Fruit fly (Drosophila melanogaster) whole organism, embryonic: Measurements from ENCODE around the gene CG43886.

Source experiments
- Asciz ChIP-seq: fragments of 200-800 bp; sonication (Bioruptor generic); optimal IDR thresholded peaks from 2 replicates; lab custom pipeline; 2017; ENCODE audit warnings: missing biosample characterization, mild to moderate bottlenecking, missing genetic modification characterization, missing genetic modification reagents
- Atf3 ChIP-seq: fragments of 200-800 bp; sonication (Bioruptor generic); optimal IDR thresholded peaks from 3 replicates; lab custom pipeline; 2016; ENCODE audit warnings: missing biosample characterization, missing genetic modification characterization
- Blimp-1 ChIP-seq: fragments of 200-800 bp; sonication (Bioruptor generic); optimal IDR thresholded peaks from 3 replicates; lab custom pipeline; 2018; ENCODE audit warnings: missing biosample characterization, missing genetic modification characterization, mild to moderate bottlenecking, moderate library complexity, missing genetic modification reagents
- CG10147 ChIP-seq: fragments of 200-800 bp; sonication (Bioruptor generic); optimal IDR thresholded peaks from 2 replicates; lab custom pipeline; 2019; ENCODE audit warnings: missing biosample characterization, mild to moderate bottlenecking, missing genetic modification characterization, moderate library complexity
- CG1024 ChIP-seq: fragments of 200-800 bp; sonication (Bioruptor generic); IDR thresholded peaks from 2 replicates; pipeline ENCODE4 v1.3.6; 2022; ENCODE audit warnings: missing biosample characterization, missing genetic modification characterization
- CG10565 ChIP-seq: fragments of 200-800 bp; sonication (Bioruptor generic); optimal IDR thresholded peaks from 3 replicates; lab custom pipeline; 2016; ENCODE audit warnings: missing biosample characterization, mild to moderate bottlenecking, missing genetic modification characterization
- CG11695 ChIP-seq: fragments of 200-800 bp; sonication (Bioruptor generic); IDR thresholded peaks from 3 replicates; pipeline ENCODE4 v1.3.6; 2022; ENCODE audit warnings: missing biosample characterization, missing genetic modification characterization
- CG12155 ChIP-seq: fragments of 200-800 bp; sonication (Bioruptor generic); optimal IDR thresholded peaks from 3 replicates; lab custom pipeline; 2016; ENCODE audit warnings: missing biosample characterization, missing genetic modification characterization
- CG12236 ChIP-seq: fragments of 200-800 bp; sonication (Bioruptor generic); optimal IDR thresholded peaks from 2 replicates; lab custom pipeline; 2016; ENCODE audit warnings: missing biosample characterization, missing genetic modification characterization
- CG13123 ChIP-seq: fragments of 200-800 bp; sonication (Bioruptor generic); optimal IDR thresholded peaks from 2 replicates; lab custom pipeline; 2016; ENCODE audit warnings: missing biosample characterization, missing genetic modification characterization
- CG14050 ChIP-seq: fragments of 200-800 bp; sonication (Bioruptor generic); IDR thresholded peaks from 3 replicates; pipeline ENCODE4 v1.3.6; 2022; ENCODE audit warnings: missing biosample characterization, missing genetic modification characterization
- CG15514 ChIP-seq: fragments of 200-800 bp; sonication (Bioruptor generic); optimal IDR thresholded peaks from 3 replicates; lab custom pipeline; 2017; ENCODE audit warnings: missing biosample characterization, missing genetic modification characterization, mild to moderate bottlenecking, moderate library complexity, missing genetic modification reagents
- CG16815 ChIP-seq: fragments of 200-800 bp; sonication (Bioruptor generic); optimal IDR thresholded peaks from 3 replicates; lab custom pipeline; 2017; ENCODE audit warnings: missing biosample characterization, mild to moderate bottlenecking, missing genetic modification characterization
- CG16863 ChIP-seq: fragments of 200-800 bp; sonication (Bioruptor generic); optimal IDR thresholded peaks from 3 replicates; lab custom pipeline; 2016; ENCODE audit warnings: missing biosample characterization, missing genetic modification characterization
- CG30020 ChIP-seq: fragments of 200-800 bp; optimal IDR thresholded peaks from 2 replicates; lab custom pipeline; 2019; ENCODE audit warnings: missing biosample characterization, mild to moderate bottlenecking, missing genetic modification characterization, moderate library complexity
- CG31388 ChIP-seq: fragments of 200-800 bp; sonication (Bioruptor generic); optimal IDR thresholded peaks from 2 replicates; lab custom pipeline; 2016; ENCODE audit warnings: missing biosample characterization, missing genetic modification characterization
- CG33557 ChIP-seq: fragments of 200-800 bp; sonication (Bioruptor generic); optimal IDR thresholded peaks from 2 replicates; lab custom pipeline; 2019; ENCODE audit warnings: missing biosample characterization, mild to moderate bottlenecking, missing genetic modification characterization, moderate library complexity
- CG34376 ChIP-seq: fragments of 200-800 bp; sonication (Bioruptor generic); optimal IDR thresholded peaks from 2 replicates; lab custom pipeline; 2018; ENCODE audit warnings: missing biosample characterization, mild to moderate bottlenecking, missing genetic modification characterization
- CG43689 ChIP-seq: fragments of 200-800 bp; sonication (Bioruptor generic); IDR thresholded peaks from 2 replicates; pipeline ENCODE4 v1.3.6; 2022; ENCODE audit warnings: missing biosample characterization, missing genetic modification characterization
- CG6272 ChIP-seq: fragments of 200-800 bp; sonication (Bioruptor generic); IDR thresholded peaks from 2 replicates; pipeline ENCODE4 v1.3.6; 2022; ENCODE audit warnings: missing biosample characterization, missing genetic modification characterization
- D19A ChIP-seq: fragments of 200-800 bp; optimal IDR thresholded peaks from 3 replicates; lab custom pipeline; 2019; ENCODE audit warnings: missing biosample characterization, mild to moderate bottlenecking, missing genetic modification characterization, moderate library complexity
- Ets97D ChIP-seq: fragments of 200-800 bp; sonication (Bioruptor generic); optimal IDR thresholded peaks from 3 replicates; lab custom pipeline; 2016; ENCODE audit warnings: missing biosample characterization, missing genetic modification characterization
- Fer3 ChIP-seq: fragments of 200-800 bp; sonication (Bioruptor generic); optimal IDR thresholded peaks from 2 replicates; lab custom pipeline; 2018; ENCODE audit warnings: missing biosample characterization, mild to moderate bottlenecking, missing genetic modification characterization, moderate library complexity
- H15 ChIP-seq: fragments of 200-800 bp; sonication (Bioruptor generic); IDR thresholded peaks from 3 replicates; pipeline ENCODE4 v1.3.6; 2022; ENCODE audit warnings: missing biosample characterization, missing genetic modification characterization
- HHEX ChIP-seq: fragments of 200-800 bp; sonication (Bioruptor generic); optimal IDR thresholded peaks from 3 replicates; lab custom pipeline; 2017; ENCODE audit warnings: missing biosample characterization, mild to moderate bottlenecking, missing genetic modification characterization, missing genetic modification reagents
- Hr3 ChIP-seq: fragments of 200-800 bp; sonication (Bioruptor generic); optimal IDR thresholded peaks from 3 replicates; lab custom pipeline; 2016; ENCODE audit warnings: missing biosample characterization, missing genetic modification characterization
- Hr39 ChIP-seq: fragments of >200 bp; optimal IDR thresholded peaks from 2 replicates; lab custom pipeline; 2017
- Nf-YB ChIP-seq: fragments of 200-800 bp; sonication (Bioruptor generic); optimal IDR thresholded peaks from 3 replicates; lab custom pipeline; 2019; ENCODE audit warnings: missing biosample characterization, mild to moderate bottlenecking, missing genetic modification characterization, moderate library complexity
- PHDP ChIP-seq: fragments of 200-800 bp; sonication (Bioruptor generic); optimal IDR thresholded peaks from 3 replicates; lab custom pipeline; 2018; ENCODE audit warnings: missing biosample characterization, mild to moderate bottlenecking, missing genetic modification characterization, moderate library complexity
- Sox100B ChIP-seq: fragments of 200-800 bp; sonication (Bioruptor generic); optimal IDR thresholded peaks from 3 replicates; lab custom pipeline; 2018; ENCODE audit warnings: missing biosample characterization, mild to moderate bottlenecking, missing genetic modification characterization
- Taf1 ChIP-seq: fragments of 200-800 bp; sonication (Bioruptor generic); IDR thresholded peaks from 2 replicates; pipeline ENCODE4 v1.3.6; 2022; ENCODE audit warnings: missing biosample characterization, missing genetic modification characterization
- ase ChIP-seq: fragments of 200-800 bp; sonication (Bioruptor generic); IDR thresholded peaks from 3 replicates; pipeline ENCODE4 v1.3.6; 2022; ENCODE audit warnings: missing biosample characterization, missing genetic modification characterization
- br ChIP-seq: fragments of >200 bp; optimal IDR thresholded peaks from 2 replicates; lab custom pipeline; 2017
- btn ChIP-seq: fragments of 200-800 bp; sonication (Bioruptor generic); optimal IDR thresholded peaks from 2 replicates; lab custom pipeline; 2016; ENCODE audit warnings: missing biosample characterization, missing genetic modification characterization
- chinmo ChIP-seq: fragments of 200-800 bp; sonication (Bioruptor generic); IDR thresholded peaks from 4 replicates; pipeline ENCODE4 v1.3.6; 2022; ENCODE audit warnings: missing biosample characterization, missing genetic modification characterization; ENCODE audit not compliant: partially characterized antibody
- croc ChIP-seq: fragments of 200-800 bp; sonication (Bioruptor generic); conservative IDR thresholded peaks from 3 replicates; pipeline ENCODE4 v1.3.6; 2022; ENCODE audit warnings: missing biosample characterization, missing genetic modification characterization
- eyg ChIP-seq: fragments of 200-800 bp; sonication (Bioruptor generic); optimal IDR thresholded peaks from 3 replicates; lab custom pipeline; 2016; ENCODE audit warnings: missing biosample characterization, missing genetic modification characterization
- fd102C ChIP-seq: fragments of 200-800 bp; sonication (Bioruptor generic); optimal IDR thresholded peaks from 2 replicates; lab custom pipeline; 2018; ENCODE audit warnings: missing biosample characterization, mild to moderate bottlenecking, missing genetic modification characterization, moderate library complexity
- gce ChIP-seq: fragments of 200-800 bp; sonication (Bioruptor generic); IDR thresholded peaks from 3 replicates; pipeline ENCODE4 v1.3.6; 2022; ENCODE audit warnings: missing biosample characterization, missing genetic modification characterization
- gcm ChIP-seq: fragments of 200-800 bp; sonication (Bioruptor generic); optimal IDR thresholded peaks from 2 replicates; lab custom pipeline; 2019; ENCODE audit warnings: missing biosample characterization, mild to moderate bottlenecking, missing genetic modification characterization, moderate library complexity
- gt ChIP-seq: fragments of 200-800 bp; sonication (Bioruptor generic); IDR thresholded peaks from 2 replicates; pipeline ENCODE4 v1.3.6; 2022; ENCODE audit warnings: missing biosample characterization, missing genetic modification characterization
- inv ChIP-seq: fragments of 200-800 bp; sonication (Bioruptor generic); IDR thresholded peaks from 2 replicates; pipeline ENCODE4 v1.3.6; 2022; ENCODE audit warnings: missing biosample characterization, missing genetic modification characterization; ENCODE audit not compliant: partially characterized antibody
- jigr1 ChIP-seq: fragments of 200-800 bp; sonication (Bioruptor generic); IDR thresholded peaks from 3 replicates; pipeline ENCODE4 v1.3.6; 2022; ENCODE audit warnings: missing biosample characterization, missing genetic modification characterization
- jing ChIP-seq: fragments of 200-800 bp; sonication (Bioruptor generic); optimal IDR thresholded peaks from 2 replicates; lab custom pipeline; 2018; ENCODE audit warnings: missing biosample characterization, mild to moderate bottlenecking, missing genetic modification characterization
- lab ChIP-seq: fragments of 200-800 bp; sonication (Bioruptor generic); optimal IDR thresholded peaks from 3 replicates; lab custom pipeline; 2017; ENCODE audit warnings: missing biosample characterization, missing genetic modification characterization, mild to moderate bottlenecking, moderate library complexity, missing genetic modification reagents
- lbe ChIP-seq: fragments of 200-800 bp; sonication (Bioruptor generic); optimal IDR thresholded peaks from 2 replicates; lab custom pipeline; 2016; ENCODE audit warnings: missing biosample characterization, mild to moderate bottlenecking, missing genetic modification characterization
- oc ChIP-seq: fragments of 200-800 bp; sonication (Bioruptor generic); optimal IDR thresholded peaks from 2 replicates; lab custom pipeline; 2018; ENCODE audit warnings: missing biosample characterization, mild to moderate bottlenecking, missing genetic modification characterization, moderate library complexity
- pros ChIP-seq: fragments of 200-800 bp; sonication (Bioruptor generic); optimal IDR thresholded peaks from 3 replicates; lab custom pipeline; 2019; ENCODE audit warnings: missing biosample characterization, mild to moderate bottlenecking, missing genetic modification characterization, moderate library complexity
- sc ChIP-seq, 3 experiments: fragments of >200 bp in 2 of 3; fragments of 200-800 bp in 1 of 3; sonication (Bioruptor generic) in 1 of 3; optimal IDR thresholded peaks; 2 replicates in 2 of 3; 3 replicates in 1 of 3; lab custom pipeline; 2017; ENCODE audit warnings: mild to moderate bottlenecking in 1 of 3, missing biosample characterization in 1 of 3, missing genetic modification characterization in 1 of 3, missing genetic modification reagents in 1 of 3
- tin ChIP-seq: fragments of 200-800 bp; sonication (Bioruptor generic); optimal IDR thresholded peaks from 3 replicates; lab custom pipeline; 2016; ENCODE audit warnings: missing biosample characterization, missing genetic modification characterization

CG43886 gene

DNA sequence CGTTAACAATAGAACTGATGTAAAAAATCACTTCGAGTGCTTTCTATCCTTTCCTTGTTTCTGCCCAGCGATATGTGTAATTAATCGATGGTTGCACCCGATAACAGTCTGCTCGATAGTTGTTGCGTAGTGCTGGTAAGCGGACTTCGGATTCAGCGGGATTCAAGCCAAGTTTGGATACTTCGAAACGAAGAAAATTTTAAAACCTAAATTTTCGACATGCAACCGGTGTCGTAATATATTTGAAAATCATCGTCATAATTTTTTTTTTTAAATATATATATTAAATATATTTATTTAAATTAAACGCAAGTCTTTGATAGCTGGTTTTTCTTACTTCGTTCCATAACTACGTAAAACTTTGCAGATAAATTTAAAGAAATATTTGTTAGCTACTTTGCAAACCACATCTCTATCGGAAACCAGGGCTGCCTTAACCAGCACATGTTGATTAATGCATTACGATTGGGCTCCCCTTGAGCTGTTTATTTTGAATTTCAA lies 38.3 kb upstream of the CG43886 start, which contains the start of the genes UbcE2M and Dhps (continued):
- TF ChIP-seq fd102C (GFP tag; lab: Kevin White, UChicago) = no peak
- TF ChIP-seq CG14050 (GFP tag; lab: Robert Waterston, UW) = peak; percentile 46; the same call in 1 of the 3 replicates
- TF ChIP-seq lbe = peak; percentile 52
- no peak for TF ChIP-seq D19A (tag; lab: Kevin White, UChicago)
- TF ChIP-seq gcm (GFP tag; lab: Kevin White, UChicago) = no peak
- peak; percentile 81 for TF ChIP-seq CG6272 (GFP tag; lab: Robert Waterston, UW)
- no peak for TF ChIP-seq CG31388
- TF ChIP-seq Asciz = no peak
- TF ChIP-seq gce = no peak
- TF ChIP-seq Hr39 (lab: Kevin White, UChicago) = no peak
- no peak for TF ChIP-seq pros (GFP tag; lab: Kevin White, UChicago)
- TF ChIP-seq HHEX (GFP tag; lab: Kevin White, UChicago) = peak; percentile 65
- TF ChIP-seq CG33557 (GFP tag; lab: Kevin White, UChicago) = peak; percentile 66
- TF ChIP-seq lab (GFP tag; lab: Kevin White, UChicago) = no peak
- TF ChIP-seq CG34376 = peak; percentile 11
- TF ChIP-seq Fer3 (tag; lab: Kevin White, UChicago) = peak; percentile 76
- TF ChIP-seq CG43689 (GFP tag; lab: Robert Waterston, UW) = no peak
- TF ChIP-seq Nf-YB = no peak
- no peak for TF ChIP-seq gt (GFP tag; lab: Robert Waterston, UW)
- peak; percentile 60; the same call in 1 of the 3 replicates for TF ChIP-seq jigr1 (GFP tag; lab: Robert Waterston, UW)
- TF ChIP-seq CG15514 (GFP tag; lab: Kevin White, UChicago) = peak; percentile 75
- TF ChIP-seq Atf3 (GFP tag; lab: Kevin White, UChicago) = peak; percentile 26
- peak; percentile 70 for TF ChIP-seq PHDP (tag; lab: Kevin White, UChicago)
- TF ChIP-seq ase (GFP tag; lab: Robert Waterston, UW) = peak; percentile 38; the same call in 1 of the 3 replicates
- peak; percentile 59; the same call in 1 of the 3 replicates for TF ChIP-seq H15 (GFP tag; lab: Robert Waterston, UW)
- peak; percentile 59 for TF ChIP-seq CG13123 (GFP tag; lab: Kevin White, UChicago)
- peak; percentile 70 for TF ChIP-seq CG12155
- peak; percentile 82 for TF ChIP-seq Hr3 (GFP tag; lab: Kevin White, UChicago)
- no peak for TF ChIP-seq CG10565 (GFP tag; lab: Kevin White, UChicago)
- no peak for TF ChIP-seq Blimp-1 (GFP tag; lab: Kevin White, UChicago)
- peak; percentile 66 for TF ChIP-seq tin
- no peak for TF ChIP-seq jing
- no peak for TF ChIP-seq CG12236 (GFP tag; lab: Kevin White, UChicago)
- TF ChIP-seq Sox100B (GFP tag; lab: Kevin White, UChicago) = no peak
- TF ChIP-seq br = no peak
- TF ChIP-seq oc = no peak
- peak; percentile 79 for TF ChIP-seq CG10147 (GFP tag; lab: Kevin White, UChicago)
- TF ChIP-seq CG11695 (GFP tag; lab: Robert Waterston, UW) = no peak
- no peak for TF ChIP-seq sc (optimal IDR thresholded peaks at IDR 0.05; lab: Kevin White, UChicago)
- TF ChIP-seq sc (GFP tag; optimal IDR thresholded peaks at IDR 0.05; lab: Kevin White, UChicago) = peak; percentile 57
- TF ChIP-seq Taf1 (GFP tag; lab: Robert Waterston, UW) = no peak
- TF ChIP-seq btn = no peak
- peak; percentile 70 for TF ChIP-seq inv
- peak; percentile 36 for TF ChIP-seq eyg
- TF ChIP-seq chinmo (GFP tag; lab: Robert Waterston, UW) = 0 out of 4 replicates have a peak, but pooled peaks have one; percentile 62
- TF ChIP-seq CG1024 = no peak
- peak; percentile 69 for TF ChIP-seq CG16815 (GFP tag; lab: Kevin White, UChicago)
- peak; percentile 78 for TF ChIP-seq CG30020 (tag; lab: Kevin White, UChicago)
- no peak for TF ChIP-seq CG16863 (GFP tag; lab: Kevin White, UChicago)
- TF ChIP-seq Ets97D (GFP tag; lab: Kevin White, UChicago) = peak; percentile 36
- peak; percentile 57 for TF ChIP-seq croc (GFP tag; lab: Robert Waterston, UW)
